Fruit fly (Drosophila melanogaster): ENCODE data around the gene CG34305.
"Not testable (repeated sequence)": the region's sequence is repeated elsewhere in the genome, so short reads cannot be mapped to it uniquely, and the experiment has no call there.

Gene CG34305

dm6 chr3R:4220780-4221179, 22.2 kb downstream of the CG34305 start:
- no peak for TF ChIP-seq ttk (optimal IDR thresholded peaks at IDR 0.05)
- TF ChIP-seq Myc (optimal IDR thresholded peaks at IDR 0.05): no peak
- TF ChIP-seq h (optimal IDR thresholded peaks at IDR 0.05): no peak
- no peak for TF ChIP-seq insv (optimal IDR thresholded peaks at IDR 0.05)
- TF ChIP-seq Sin3A (optimal IDR thresholded peaks at IDR 0.05): no peak
- TF ChIP-seq psq (optimal IDR thresholded peaks at IDR 0.05): no peak

dm6 chr3R:4220030-4220429, 22.9 kb downstream of the CG34305 start, which contains the start of gene CG31516:
Gene CG31516, minus strand, starts transcription at chr3R:4220130.
- TF ChIP-seq insv (optimal IDR thresholded peaks at IDR 0.05): no peak
- TF ChIP-seq psq (optimal IDR thresholded peaks at IDR 0.05): no peak
- TF ChIP-seq Myc (optimal IDR thresholded peaks at IDR 0.05): no peak
- TF ChIP-seq Sin3A (optimal IDR thresholded peaks at IDR 0.05): no peak
- no peak for TF ChIP-seq h (optimal IDR thresholded peaks at IDR 0.05)
- TF ChIP-seq ttk (optimal IDR thresholded peaks at IDR 0.05): no peak

- TF ChIP-seq psq (optimal IDR thresholded peaks at IDR 0.05): no peak
- no peak for TF ChIP-seq h (optimal IDR thresholded peaks at IDR 0.05)
- no peak for TF ChIP-seq Myc (optimal IDR thresholded peaks at IDR 0.05)
- TF ChIP-seq insv (optimal IDR thresholded peaks at IDR 0.05): no peak
- no peak for TF ChIP-seq Sin3A (optimal IDR thresholded peaks at IDR 0.05)
- no peak for TF ChIP-seq ttk (optimal IDR thresholded peaks at IDR 0.05)
Observed at dm6 chr3R:4215264-4215993, 27.5 kb downstream of the CG34305 start, which contains the start of gene CG14636. Gene CG14636, minus strand, starts transcription at chr3R:4215314.

- no peak for TF ChIP-seq insv (optimal IDR thresholded peaks at IDR 0.05)
- TF ChIP-seq ttk (optimal IDR thresholded peaks at IDR 0.05): no peak
- no peak for TF ChIP-seq psq (optimal IDR thresholded peaks at IDR 0.05)
- TF ChIP-seq Sin3A (optimal IDR thresholded peaks at IDR 0.05): no peak
- no peak for TF ChIP-seq Myc (optimal IDR thresholded peaks at IDR 0.05)
- TF ChIP-seq h (optimal IDR thresholded peaks at IDR 0.05): no peak
Observed at dm6 chr3R:4214601-4215000, 28.3 kb downstream of the CG34305 start.

dm6 chr3R:4214038-4214437, 28.9 kb downstream of the CG34305 start:
- TF ChIP-seq insv (optimal IDR thresholded peaks at IDR 0.05) (no peak), Sin3A (optimal IDR thresholded peaks at IDR 0.05) (no peak), psq (optimal IDR thresholded peaks at IDR 0.05) (no peak), h (optimal IDR thresholded peaks at IDR 0.05) (no peak)

dm6 chr3R:4211483-4211882, 31.5 kb downstream of the CG34305 start, which contains the start of gene aux:
Gene aux, plus strand, starts transcription at chr3R:4211783.
- not testable (repeated sequence) for TF ChIP-seq Myc, psq, insv (optimal IDR thresholded peaks at IDR 0.05)

- no peak for TF ChIP-seq insv (optimal IDR thresholded peaks at IDR 0.05)
- TF ChIP-seq ttk (optimal IDR thresholded peaks at IDR 0.05): no peak
- TF ChIP-seq Myc (optimal IDR thresholded peaks at IDR 0.05): no peak
- TF ChIP-seq psq (optimal IDR thresholded peaks at IDR 0.05): no peak
- no peak for TF ChIP-seq h (optimal IDR thresholded peaks at IDR 0.05)
- no peak for TF ChIP-seq Sin3A (optimal IDR thresholded peaks at IDR 0.05)
Observed at dm6 chr3R:4197055-4197454, 45.9 kb downstream of the CG34305 start, which contains the start of gene beta-Man. Gene beta-Man, plus strand, starts transcription at chr3R:4197206.

Data from Kc167 (cell line).